Worm (Caenorhabditis elegans) whole organism, L1 larva: ENCODE results near the gene F09C6.13.

Experiments used
- blmp-1 ChIP-seq: fragments of 150-350 bp; optimal IDR thresholded peaks from 2 replicates; lab custom pipeline; 2014; ENCODE audit warnings: missing biosample characterization, missing genetic modification characterization
- fkh-10 ChIP-seq: sonication (generic microtip); optimal IDR thresholded peaks from 2 replicates; lab custom pipeline; 2017; ENCODE audit warnings: missing biosample characterization, missing genetic modification reagents, missing genetic modification characterization
- nhr-77 ChIP-seq: fragments of 150-350 bp; optimal IDR thresholded peaks from 2 replicates; lab custom pipeline; 2014; ENCODE audit warnings: missing biosample characterization, missing genetic modification characterization
- rnt-1 ChIP-seq: sonication (generic microtip); optimal IDR thresholded peaks from 2 replicates; lab custom pipeline; 2016; ENCODE audit warnings: mild to moderate bottlenecking, missing genetic modification characterization, moderate library complexity, missing compliant biosample characterization
- sptf-1 ChIP-seq: fragments of 150-350 bp; optimal IDR thresholded peaks from 2 replicates; lab custom pipeline; 2014; ENCODE audit warnings: missing biosample characterization, missing genetic modification characterization
- sup-37 ChIP-seq: fragments of 200-800 bp; sonication (Bioruptor generic); optimal IDR thresholded peaks from 2 replicates; lab custom pipeline; 2018; ENCODE audit warnings: mild to moderate bottlenecking, missing genetic modification characterization, missing compliant biosample characterization
- ztf-4 ChIP-seq: fragments of 150-350 bp; optimal IDR thresholded peaks from 2 replicates; lab custom pipeline; 2014; ENCODE audit warnings: missing biosample characterization, missing genetic modification characterization

- no peak for TF ChIP-seq nhr-77 (tag; lab: Kevin White, UChicago)
- TF ChIP-seq rnt-1 (tag; lab: Kevin White, UChicago), result no peak
- TF ChIP-seq sptf-1 (tag; lab: Kevin White, UChicago), result no peak
- TF ChIP-seq sup-37, result no peak
- TF ChIP-seq fkh-10 (GFP tag; lab: Kevin White, UChicago), result no peak
- no peak for TF ChIP-seq blmp-1 (tag; lab: Kevin White, UChicago)
- TF ChIP-seq ztf-4 (tag; lab: Kevin White, UChicago), result no peak
Observed at ce11 chrV:16853956-16854683, 30.7 kb upstream of the F09C6.13 start, which contains the start of the genes clec-35 and clec-27.
